Fruit fly (Drosophila melanogaster) whole organism, embryonic: ENCODE measurements around the gene CG12995.

Source experiments
- Adf1 ChIP-seq: fragments of 200-800 bp; sonication (Bioruptor generic); IDR thresholded peaks from 2 replicates; pipeline ENCODE4 v1.3.6; 2022; ENCODE audit warnings: missing biosample characterization, missing genetic modification characterization
- CG10274 ChIP-seq: fragments of 200-800 bp; sonication (Bioruptor generic); optimal IDR thresholded peaks from 3 replicates; lab custom pipeline; 2017; ENCODE audit warnings: missing biosample characterization, mild to moderate bottlenecking, missing genetic modification characterization
- CG12299 ChIP-seq: fragments of 200-800 bp; sonication (Bioruptor generic); optimal IDR thresholded peaks from 2 replicates; lab custom pipeline; 2018; ENCODE audit warnings: missing biosample characterization, mild to moderate bottlenecking, missing genetic modification characterization
- CG12744 ChIP-seq: fragments of 200-800 bp; sonication (Bioruptor generic); optimal IDR thresholded peaks from 2 replicates; lab custom pipeline; 2016; ENCODE audit warnings: missing biosample characterization, missing genetic modification characterization
- CG31388 ChIP-seq: fragments of 200-800 bp; sonication (Bioruptor generic); optimal IDR thresholded peaks from 2 replicates; lab custom pipeline; 2016; ENCODE audit warnings: missing biosample characterization, missing genetic modification characterization
- CG4707 ChIP-seq: fragments of 200-800 bp; sonication (Bioruptor generic); optimal IDR thresholded peaks from 2 replicates; lab custom pipeline; 2018; ENCODE audit warnings: missing biosample characterization, mild to moderate bottlenecking, missing genetic modification characterization, moderate library complexity
- CG6175 ChIP-seq: fragments of 200-800 bp; sonication (Bioruptor generic); IDR thresholded peaks from 3 replicates; pipeline ENCODE4 v1.3.6; 2022; ENCODE audit warnings: missing biosample characterization, missing genetic modification characterization
- CG7372 ChIP-seq: fragments of 200-800 bp; sonication (Bioruptor generic); IDR thresholded peaks from 2 replicates; pipeline ENCODE4 v1.3.6; 2022; ENCODE audit warnings: missing biosample characterization, missing genetic modification characterization
- CG9876 ChIP-seq: fragments of 200-800 bp; sonication (Bioruptor generic); optimal IDR thresholded peaks from 2 replicates; lab custom pipeline; 2016; ENCODE audit warnings: missing biosample characterization, missing genetic modification characterization
- Dref ChIP-seq: fragments of 200-800 bp; sonication (Bioruptor generic); IDR thresholded peaks from 2 replicates; pipeline ENCODE4 v1.3.6; 2022; ENCODE audit warnings: missing biosample characterization, missing genetic modification characterization
- Fer2 ChIP-seq: fragments of 200-800 bp; sonication (Bioruptor generic); optimal IDR thresholded peaks from 2 replicates; lab custom pipeline; 2018; ENCODE audit warnings: missing biosample characterization, mild to moderate bottlenecking, missing genetic modification characterization, moderate library complexity
- caup ChIP-seq: fragments of 200-800 bp; sonication (Bioruptor generic); optimal IDR thresholded peaks from 3 replicates; lab custom pipeline; 2017; ENCODE audit warnings: missing biosample characterization, mild to moderate bottlenecking, missing genetic modification characterization, moderate library complexity; ENCODE audit not compliant: severe bottlenecking
- maf-S ChIP-seq: fragments of 200-800 bp; sonication (Bioruptor generic); optimal IDR thresholded peaks from 2 replicates; lab custom pipeline; 2016; ENCODE audit warnings: missing biosample characterization, missing genetic modification characterization
- z ChIP-seq: fragments of 200-800 bp; sonication (Bioruptor generic); IDR thresholded peaks from 3 replicates; pipeline ENCODE4 v1.3.6; 2022; ENCODE audit warnings: missing biosample characterization, missing genetic modification characterization

DNA sequence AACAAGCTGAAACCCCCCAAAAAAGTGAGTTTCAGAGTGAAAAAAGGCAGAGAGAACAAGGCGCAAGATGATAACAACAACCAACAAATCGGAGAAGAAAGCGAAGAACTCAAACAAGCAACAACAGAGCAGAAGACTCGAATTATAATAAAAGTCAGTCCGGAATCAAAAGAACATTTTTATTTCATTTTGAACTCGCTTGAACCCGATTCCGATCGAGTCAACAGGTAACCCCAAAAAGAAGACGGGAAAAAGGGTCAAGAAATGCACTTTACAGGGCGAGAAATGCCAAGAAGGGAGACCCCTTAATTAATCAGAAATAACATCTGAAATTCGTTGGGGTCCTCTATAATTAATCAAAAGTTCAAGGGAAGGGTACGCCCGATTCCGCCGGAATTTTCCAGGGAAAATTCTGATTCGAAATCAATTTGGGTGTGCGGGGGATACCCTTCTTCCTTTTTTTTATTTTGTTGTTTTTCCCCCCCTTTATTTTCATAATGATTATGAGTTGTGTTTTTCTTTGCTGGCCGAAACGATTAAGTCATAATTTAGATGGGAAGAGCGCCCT is 47.3 kb downstream of the CG12995 start:
- TF ChIP-seq z (no peak), CG9876 (no peak), Dref (GFP tag; lab: Robert Waterston, UW) (no peak), Adf1 (GFP tag; lab: Robert Waterston, UW) (no peak), CG31388 (GFP tag; lab: Kevin White, UChicago) (no peak), maf-S (GFP tag; lab: Kevin White, UChicago) (no peak), CG4707 (GFP tag; lab: Kevin White, UChicago) (no peak), CG6175 (GFP tag; lab: Robert Waterston, UW) (no peak), CG12744 (no peak), caup (GFP tag; lab: Kevin White, UChicago) (no peak), CG7372 (GFP tag; lab: Robert Waterston, UW) (no peak), CG10274 (no peak), Fer2 (no peak), CG12299 (no peak)
